Worm (Caenorhabditis elegans): ENCODE measurements around the gene C36A4.10.

ce11 chrIII:3799213-3799612 is 32.1 kb downstream of the C36A4.10 start:
- TF ChIP-seq ztf-11 (tag; optimal IDR thresholded peaks at IDR 0.05) (no peak), spr-3 (GFP tag; optimal IDR thresholded peaks at IDR 0.05) (no peak), unc-62 (GFP tag; optimal IDR thresholded peaks at IDR 0.05 in 1 of 2) (peak in 1 of 2 experiments; percentile 94), unc-62 (tag; optimal IDR thresholded peaks at IDR 0.05) (no peak), nhr-76 (tag; optimal IDR thresholded peaks at IDR 0.05) (no peak), nhr-77 (tag; optimal IDR thresholded peaks at IDR 0.05) (no peak), hlh-11 (tag; optimal IDR thresholded peaks at IDR 0.05) (peak; percentile 77)
